Worm (Caenorhabditis elegans) whole organism, young adult: ENCODE data around the gene ZK686.3.
A peak's percentile ranks its signal among the peaks of the same experiment; 100 is the strongest.

Experiments used
- B0019.2 ChIP-seq: fragments of 200-800 bp; sonication (Bioruptor generic); conservative IDR thresholded peaks from 2 replicates; pipeline ENCODE4 v1.3.6; 2022; ENCODE audit warnings: missing genetic modification reagents, missing genetic modification characterization, missing compliant biosample characterization
- B0035.1 ChIP-seq: sonication (generic microtip); optimal IDR thresholded peaks from 2 replicates; lab custom pipeline; 2016; ENCODE audit warnings: missing genetic modification characterization, mild to moderate bottlenecking, missing compliant biosample characterization, missing genotype, missing genetic modification reagents
- C06A6.2 ChIP-seq: fragments of 200-800 bp; sonication (Bioruptor generic); conservative IDR thresholded peaks from 2 replicates; pipeline ENCODE4 v1.3.6; 2022; ENCODE audit warnings: missing genetic modification characterization, missing compliant biosample characterization
- D2030.7 ChIP-seq: fragments of 200-800 bp; sonication (Bioruptor generic); IDR thresholded peaks from 2 replicates; pipeline ENCODE4 v1.3.6; 2022; ENCODE audit warnings: missing genetic modification reagents, missing genetic modification characterization, missing compliant biosample characterization
- F49E8.2 ChIP-seq: sonication (generic microtip); optimal IDR thresholded peaks from 3 replicates; lab custom pipeline; 2017; ENCODE audit warnings: missing genetic modification characterization, mild to moderate bottlenecking, missing compliant biosample characterization, antibody characterized with exemption, moderate library complexity; ENCODE audit not compliant: insufficient read depth
- F57A8.1 ChIP-seq: fragments of 200-800 bp; sonication (Bioruptor generic); optimal IDR thresholded peaks from 2 replicates; lab custom pipeline; 2018; ENCODE audit warnings: mild to moderate bottlenecking, missing genetic modification characterization, moderate library complexity, missing compliant biosample characterization
- K11D2.4 ChIP-seq: fragments of 200-800 bp; sonication (Bioruptor generic); IDR thresholded peaks from 2 replicates; pipeline ENCODE4 v1.3.6; 2022; ENCODE audit warnings: missing genetic modification reagents, missing genetic modification characterization, missing compliant biosample characterization
- Y53G8AR.9 ChIP-seq: fragments of 200-800 bp; sonication (Bioruptor generic); conservative IDR thresholded peaks from 2 replicates; pipeline ENCODE4 v1.3.6; 2022; ENCODE audit warnings: missing genetic modification reagents, missing genetic modification characterization, missing compliant biosample characterization
- Y67H2A.10 ChIP-seq: fragments of 200-800 bp; sonication (Bioruptor generic); conservative IDR thresholded peaks from 2 replicates; pipeline ENCODE4 v1.3.6; 2022; ENCODE audit warnings: missing genetic modification reagents, missing genetic modification characterization, missing compliant biosample characterization
- ZK185.1 ChIP-seq: sonication (generic microtip); optimal IDR thresholded peaks from 2 replicates; lab custom pipeline; 2016; ENCODE audit warnings: mild to moderate bottlenecking, missing genetic modification characterization, missing compliant biosample characterization; ENCODE audit not compliant: poor library complexity, severe bottlenecking
- atf-7 ChIP-seq: sonication (generic microtip); optimal IDR thresholded peaks from 2 replicates; lab custom pipeline; 2017; ENCODE audit warnings: mild to moderate bottlenecking, missing genetic modification characterization, missing compliant biosample characterization
- attf-3 ChIP-seq: fragments of 200-800 bp; sonication (Bioruptor generic); conservative IDR thresholded peaks from 2 replicates; pipeline ENCODE4 v1.3.6; 2022; ENCODE audit warnings: missing genetic modification reagents, missing genetic modification characterization, missing compliant biosample characterization
- attf-6 ChIP-seq: fragments of 200-800 bp; sonication (Bioruptor generic); IDR thresholded peaks from 2 replicates; pipeline ENCODE4 v1.3.6; 2022; ENCODE audit warnings: missing genetic modification reagents, missing genetic modification characterization, missing compliant biosample characterization
- cebp-1 ChIP-seq, 2 experiments: fragments of 200-800 bp in 1 of 2; sonication (Bioruptor generic) in 1 of 2; sonication (generic microtip) in 1 of 2; IDR thresholded peaks in 1 of 2; optimal IDR thresholded peaks in 1 of 2; 2 replicates each; pipeline versions ENCODE4 v1.3.6 to Lab custom; 2017 to 2022; ENCODE audit warnings: missing compliant biosample characterization in 2 of 2, missing genetic modification characterization in 2 of 2, mild to moderate bottlenecking in 1 of 2, missing genetic modification reagents in 1 of 2, moderate library complexity in 1 of 2
- cebp-2 ChIP-seq: fragments of 200-800 bp; sonication (Bioruptor generic); IDR thresholded peaks from 2 replicates; pipeline ENCODE4 v1.3.6; 2022; ENCODE audit warnings: missing genetic modification characterization, missing compliant biosample characterization
- ceh-100 ChIP-seq: fragments of 200-800 bp; sonication (Bioruptor generic); IDR thresholded peaks from 2 replicates; pipeline ENCODE4 v1.3.6; 2022; ENCODE audit warnings: missing genetic modification reagents, missing genetic modification characterization, missing compliant biosample characterization
- ceh-27 ChIP-seq: fragments of 200-800 bp; sonication (Bioruptor generic); optimal IDR thresholded peaks from 2 replicates; lab custom pipeline; 2018; ENCODE audit warnings: mild to moderate bottlenecking, missing genetic modification characterization, moderate library complexity, missing compliant biosample characterization
- ceh-91 ChIP-seq: fragments of 200-800 bp; sonication (Bioruptor generic); IDR thresholded peaks from 2 replicates; pipeline ENCODE4 v1.3.6; 2022; ENCODE audit warnings: missing genetic modification reagents, missing genetic modification characterization, missing compliant biosample characterization
- dox-1 ChIP-seq: fragments of 200-800 bp; sonication (Bioruptor generic); IDR thresholded peaks from 2 replicates; pipeline ENCODE4 v1.3.6; 2022; ENCODE audit warnings: missing genetic modification reagents, missing genetic modification characterization, missing compliant biosample characterization
- efl-1 ChIP-seq: fragments of 150-350 bp; optimal IDR thresholded peaks from 2 replicates; lab custom pipeline; 2014; ENCODE audit warnings: missing biosample characterization, missing genetic modification reagents, missing genetic modification characterization
- ekl-4 ChIP-seq: fragments of 200-800 bp; sonication (Bioruptor generic); IDR thresholded peaks from 2 replicates; pipeline ENCODE4 v1.3.6; 2022; ENCODE audit warnings: missing genetic modification reagents, missing genetic modification characterization, missing compliant biosample characterization
- hlh-12 ChIP-seq: sonication (generic microtip); optimal IDR thresholded peaks from 2 replicates; lab custom pipeline; 2016; ENCODE audit warnings: missing genetic modification characterization, missing compliant biosample characterization
- hlh-26 ChIP-seq: fragments of 200-800 bp; sonication (Bioruptor generic); conservative IDR thresholded peaks from 2 replicates; pipeline ENCODE4 v1.3.6; 2022; ENCODE audit warnings: missing genetic modification reagents, missing genetic modification characterization, missing compliant biosample characterization
- hmg-1.2 ChIP-seq: fragments of 200-800 bp; sonication (Bioruptor generic); IDR thresholded peaks from 2 replicates; pipeline ENCODE4 v1.3.6; 2022; ENCODE audit warnings: missing genetic modification reagents, missing genetic modification characterization, missing compliant biosample characterization
- hsf-1 ChIP-seq: fragments of 200-800 bp; sonication (Bioruptor generic); IDR thresholded peaks from 2 replicates; pipeline ENCODE4 v1.3.6; 2022; ENCODE audit warnings: missing genetic modification reagents, missing genetic modification characterization, missing compliant biosample characterization
- let-526 ChIP-seq: fragments of 200-800 bp; sonication (Bioruptor generic); IDR thresholded peaks from 2 replicates; pipeline ENCODE4 v1.3.6; 2022; ENCODE audit warnings: missing genetic modification reagents, missing genetic modification characterization, missing compliant biosample characterization
- let-607 ChIP-seq, 2 experiments: fragments of 200-800 bp in 1 of 2; sonication (Bioruptor generic) in 1 of 2; sonication (generic microtip) in 1 of 2; optimal IDR thresholded peaks; 2 replicates each; lab custom pipeline; 2016 to 2018; ENCODE audit warnings: mild to moderate bottlenecking in 2 of 2, missing compliant biosample characterization in 2 of 2, missing genetic modification characterization in 2 of 2, moderate library complexity in 2 of 2, missing genotype in 1 of 2
- lin-40 ChIP-seq: sonication (generic microtip); optimal IDR thresholded peaks from 2 replicates; lab custom pipeline; 2016; ENCODE audit warnings: missing genetic modification characterization, mild to moderate bottlenecking, missing compliant biosample characterization, missing genotype, missing genetic modification reagents
- lsl-1 ChIP-seq: fragments of 200-800 bp; sonication (Bioruptor generic); optimal IDR thresholded peaks from 2 replicates; lab custom pipeline; 2018; ENCODE audit warnings: mild to moderate bottlenecking, missing genetic modification characterization, moderate library complexity, missing compliant biosample characterization
- madf-10 ChIP-seq: sonication (generic microtip); optimal IDR thresholded peaks from 2 replicates; lab custom pipeline; 2016; ENCODE audit warnings: mild to moderate bottlenecking, missing genetic modification characterization, missing compliant biosample characterization
- nfya-1 ChIP-seq: sonication (generic microtip); optimal IDR thresholded peaks from 2 replicates; lab custom pipeline; 2017; ENCODE audit warnings: antibody characterized with exemption, missing compliant biosample characterization, missing genetic modification characterization, borderline replicate concordance; ENCODE audit not compliant: insufficient read depth
- nhr-90 ChIP-seq: sonication (generic microtip); optimal IDR thresholded peaks from 2 replicates; lab custom pipeline; 2016; ENCODE audit warnings: missing genotype, mild to moderate bottlenecking, missing genetic modification characterization, missing compliant biosample characterization
- snpc-3.4 ChIP-seq: sonication (generic microtip); optimal IDR thresholded peaks from 2 replicates; lab custom pipeline; 2017; ENCODE audit warnings: missing genetic modification characterization, mild to moderate bottlenecking, missing compliant biosample characterization, antibody characterized with exemption, moderate library complexity, missing genotype, missing genetic modification reagents
- somi-1 ChIP-seq: fragments of 200-800 bp; sonication (Bioruptor generic); optimal IDR thresholded peaks from 2 replicates; lab custom pipeline; 2018; ENCODE audit warnings: mild to moderate bottlenecking, missing genetic modification characterization, missing compliant biosample characterization
- tbx-9 ChIP-seq: sonication (generic microtip); optimal IDR thresholded peaks from 2 replicates; lab custom pipeline; 2016; ENCODE audit warnings: borderline replicate concordance, missing genetic modification characterization, inconsistent platforms, missing compliant biosample characterization
- tlf-1 ChIP-seq: fragments of 200-800 bp; sonication (Bioruptor generic); optimal IDR thresholded peaks from 2 replicates; lab custom pipeline; 2018; ENCODE audit warnings: mild to moderate bottlenecking, missing genetic modification characterization, missing compliant biosample characterization
- ztf-22 ChIP-seq: fragments of 200-800 bp; sonication (Bioruptor generic); optimal IDR thresholded peaks from 2 replicates; lab custom pipeline; 2018; ENCODE audit warnings: mild to moderate bottlenecking, missing genetic modification characterization, moderate library complexity, missing compliant biosample characterization
- ztf-3 ChIP-seq: fragments of 200-800 bp; sonication (Bioruptor generic); optimal IDR thresholded peaks from 2 replicates; lab custom pipeline; 2018; ENCODE audit warnings: mild to moderate bottlenecking, missing genetic modification characterization, missing compliant biosample characterization
- ztf-6 ChIP-seq: fragments of 200-800 bp; sonication (Bioruptor generic); IDR thresholded peaks from 2 replicates; pipeline ENCODE4 v1.3.6; 2022; ENCODE audit warnings: missing genetic modification reagents, missing genetic modification characterization, missing compliant biosample characterization

The ZK686.3 gene

ce11 chrIII:7723412-7724068 lies 45.3 kb downstream of the ZK686.3 start (continued):
- TF ChIP-seq ceh-91 (no peak), tlf-1 (GFP tag; lab: Kevin White, UChicago) (no peak), B0019.2 (no peak), K11D2.4 (no peak), lsl-1 (GFP tag; lab: Kevin White, UChicago) (no peak), dox-1 (GFP tag; lab: Robert Waterston, UW) (no peak), tbx-9 (tag; lab: Kevin White, UChicago) (no peak), hlh-12 (no peak), atf-7 (tag; lab: Kevin White, UChicago) (no peak), let-526 (GFP tag; lab: Robert Waterston, UW) (no peak), efl-1 (no peak), F49E8.2 (tag; lab: Kevin White, UChicago) (no peak)

ce11 chrIII:7722999-7723398 lies 45.9 kb downstream of the ZK686.3 start:
- TF ChIP-seq ceh-27 (GFP tag; lab: Kevin White, UChicago) (peak; percentile 16), nhr-90 (tag; lab: Kevin White, UChicago) (no peak), atf-7 (tag; lab: Kevin White, UChicago) (peak; percentile 14), snpc-3.4 (tag; lab: Kevin White, UChicago) (no peak), hsf-1 (peak; percentile 49; the same call in 1 of the 2 replicates)

- TF ChIP-seq attf-3 (GFP tag; lab: Robert Waterston, UW) (no peak), let-607 (tag; optimal IDR thresholded peaks at IDR 0.05; lab: Kevin White, UChicago) (no peak), cebp-2 (no peak), lin-40 (tag; lab: Kevin White, UChicago) (peak; percentile 33), D2030.7 (GFP tag; lab: Robert Waterston, UW) (no peak), cebp-1 (GFP tag; IDR thresholded peaks at IDR 0.05; lab: Robert Waterston, UW) (no peak), cebp-1 (tag; optimal IDR thresholded peaks at IDR 0.05; lab: Kevin White, UChicago) (peak; percentile 17), Y67H2A.10 (GFP tag; lab: Robert Waterston, UW) (no peak), somi-1 (peak; percentile 34)
Observed at ce11 chrIII:7722411-7722810, 46.5 kb downstream of the ZK686.3 start.

DNA sequence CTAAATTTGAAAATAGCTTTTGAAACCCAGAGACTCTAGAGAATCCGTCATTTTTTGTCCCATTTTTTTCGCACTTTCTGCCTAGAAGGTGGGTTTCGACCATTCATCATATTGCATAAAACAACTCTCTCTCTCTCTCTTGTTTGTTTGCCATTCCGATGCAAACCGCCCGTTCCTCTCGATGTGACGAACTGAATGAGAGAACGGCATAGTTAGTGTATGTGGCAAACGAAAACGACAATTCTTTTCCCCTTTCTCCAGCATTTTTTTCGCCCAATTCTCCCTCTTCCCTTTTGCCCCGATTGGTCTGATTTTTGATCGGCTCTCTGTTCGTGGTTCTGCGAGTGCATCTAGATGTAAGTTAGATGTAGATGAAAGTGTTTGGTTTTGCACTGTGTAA lies 47.4 kb downstream of the ZK686.3 start:
- TF ChIP-seq ZK185.1 (tag; lab: Kevin White, UChicago) = peak; percentile 3
- 0 out of 2 replicates have a peak, but pooled peaks have one; percentile 14 for TF ChIP-seq Y53G8AR.9 (GFP tag; lab: Robert Waterston, UW)
- TF ChIP-seq K11D2.4 = 0 out of 2 replicates have a peak, but pooled peaks have one; percentile 19
- TF ChIP-seq ceh-100 (GFP tag; lab: Robert Waterston, UW) = no peak

- no peak for TF ChIP-seq hlh-26 (GFP tag; lab: Robert Waterston, UW)
- TF ChIP-seq Y53G8AR.9 (GFP tag; lab: Robert Waterston, UW) = no peak
- TF ChIP-seq B0035.1 (tag; lab: Kevin White, UChicago) = no peak
- TF ChIP-seq let-607 (tag; optimal IDR thresholded peaks at IDR 0.05; lab: Kevin White, UChicago) = no peak
- TF ChIP-seq ceh-91 = no peak
- no peak for TF ChIP-seq attf-6 (GFP tag; lab: Robert Waterston, UW)
- peak; percentile 21; the same call in 1 of the 2 replicates for TF ChIP-seq hmg-1.2 (GFP tag; lab: Robert Waterston, UW)
- TF ChIP-seq F57A8.1 (GFP tag; lab: Kevin White, UChicago) = no peak
- no peak for TF ChIP-seq ztf-3 (GFP tag; lab: Kevin White, UChicago)
- no peak for TF ChIP-seq ekl-4
- TF ChIP-seq ztf-6 (GFP tag; lab: Robert Waterston, UW) = no peak
- TF ChIP-seq ztf-22 (GFP tag; lab: Kevin White, UChicago) = no peak
- no peak for TF ChIP-seq B0019.2
- no peak for TF ChIP-seq nfya-1 (tag; lab: Kevin White, UChicago)
- TF ChIP-seq dox-1 (GFP tag; lab: Robert Waterston, UW) = peak; percentile 6; the same call in 1 of the 2 replicates
- peak; percentile 13 for TF ChIP-seq madf-10 (tag; lab: Kevin White, UChicago)
- TF ChIP-seq nhr-90 (tag; lab: Kevin White, UChicago) = no peak
- peak; percentile 40; the same call in 1 of the 2 replicates for TF ChIP-seq C06A6.2 (GFP tag; lab: Robert Waterston, UW)
Observed at ce11 chrIII:7720861-7721260, 48.0 kb downstream of the ZK686.3 start.
